Worm (Caenorhabditis elegans): ENCODE data around the gene ins-13.

DNA sequence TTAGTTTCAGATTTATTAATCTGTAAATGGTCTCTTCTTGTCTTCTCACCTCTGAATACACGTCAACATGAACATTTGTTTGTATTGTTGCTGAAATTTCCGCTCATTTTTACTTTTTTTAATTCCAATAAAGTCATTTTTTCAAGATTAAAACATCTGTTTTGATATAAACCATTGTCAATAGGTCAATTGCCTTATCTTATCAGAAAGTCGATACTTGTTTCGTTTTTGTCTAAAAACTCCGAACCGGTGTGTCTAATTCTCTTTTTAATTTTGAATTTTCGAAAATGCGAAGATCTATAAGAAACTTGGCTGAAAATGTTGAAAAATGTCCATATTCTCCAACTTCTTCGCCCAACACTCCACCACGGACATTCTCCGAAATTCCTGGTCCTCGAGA is 40.9 kb downstream of the ins-13 start, which contains the start of gene cyp-44A1:
- TF ChIP-seq ceh-13 (GFP tag; optimal IDR thresholded peaks at IDR 0.05) (no peak), hmbx-1 (tag; optimal IDR thresholded peaks at IDR 0.05) (no peak), ama-1 (optimal IDR thresholded peaks at IDR 0.05) (no peak), tbx-37 (GFP tag; conservative IDR thresholded peaks at IDR 0.05) (no peak), tra-4 (tag; optimal IDR thresholded peaks at IDR 0.05) (no peak), sea-1 (GFP tag; conservative IDR thresholded peaks at IDR 0.05) (no peak), hnd-1 (tag; optimal IDR thresholded peaks at IDR 0.05) (no peak), scrt-1 (GFP tag; IDR thresholded peaks at IDR 0.05) (no peak), tbx-11 (GFP tag; IDR thresholded peaks at IDR 0.05) (no peak), B0310.2 (tag; optimal IDR thresholded peaks at IDR 0.05) (no peak), ceh-36 (tag; optimal IDR thresholded peaks at IDR 0.05) (no peak)

All from whole organism, early embryonic.